Fruit fly (Drosophila melanogaster) whole organism, embryonic: ENCODE data around the gene Eip75B.

Experiments used
- Abd-B ChIP-seq: fragments of 200-800 bp; sonication (Bioruptor generic); optimal IDR thresholded peaks from 2 replicates; lab custom pipeline; 2018; ENCODE audit warnings: missing biosample characterization, mild to moderate bottlenecking, missing genetic modification characterization, moderate library complexity
- Ada2b ChIP-seq: fragments of 200-800 bp; sonication (Bioruptor generic); IDR thresholded peaks from 2 replicates; pipeline ENCODE4 v1.3.6; 2022; ENCODE audit warnings: missing biosample characterization, missing genetic modification characterization
- Bgb ChIP-seq: fragments of 200-800 bp; sonication (Bioruptor generic); IDR thresholded peaks from 2 replicates; pipeline ENCODE4 v1.3.6; 2022; ENCODE audit warnings: missing biosample characterization, missing genetic modification characterization; ENCODE audit not compliant: partially characterized antibody
- CG10274 ChIP-seq: fragments of 200-800 bp; sonication (Bioruptor generic); optimal IDR thresholded peaks from 3 replicates; lab custom pipeline; 2017; ENCODE audit warnings: missing biosample characterization, mild to moderate bottlenecking, missing genetic modification characterization
- CG10959 ChIP-seq: fragments of 200-800 bp; sonication (Bioruptor generic); IDR thresholded peaks from 2 replicates; pipeline ENCODE4 v1.3.6; 2022; ENCODE audit warnings: missing biosample characterization, missing genetic modification characterization
- CG11560 ChIP-seq: fragments of 200-800 bp; sonication (Bioruptor generic); IDR thresholded peaks from 3 replicates; pipeline ENCODE4 v1.3.6; 2022; ENCODE audit warnings: missing biosample characterization, missing genetic modification characterization
- CG12155 ChIP-seq: fragments of 200-800 bp; sonication (Bioruptor generic); optimal IDR thresholded peaks from 3 replicates; lab custom pipeline; 2016; ENCODE audit warnings: missing biosample characterization, missing genetic modification characterization
- CG12219 ChIP-seq: fragments of 200-800 bp; sonication (Bioruptor generic); optimal IDR thresholded peaks from 3 replicates; lab custom pipeline; 2018; ENCODE audit warnings: missing biosample characterization, mild to moderate bottlenecking, missing genetic modification characterization
- CG13894 ChIP-seq: fragments of 200-800 bp; sonication (Bioruptor generic); optimal IDR thresholded peaks from 3 replicates; lab custom pipeline; 2018; ENCODE audit warnings: missing biosample characterization, mild to moderate bottlenecking, missing genetic modification characterization, moderate library complexity
- CG15269 ChIP-seq: fragments of 200-800 bp; sonication (Bioruptor generic); optimal IDR thresholded peaks from 2 replicates; lab custom pipeline; 2018; ENCODE audit warnings: missing biosample characterization, mild to moderate bottlenecking, missing genetic modification characterization, moderate library complexity
- CG16779 ChIP-seq: fragments of 200-800 bp; sonication (Bioruptor generic); IDR thresholded peaks from 2 replicates; pipeline ENCODE4 v1.3.6; 2022; ENCODE audit warnings: missing biosample characterization, missing genetic modification characterization
- CG17361 ChIP-seq: fragments of 200-800 bp; sonication (Bioruptor generic); IDR thresholded peaks from 3 replicates; pipeline ENCODE4 v1.3.6; 2022; ENCODE audit warnings: missing biosample characterization, missing genetic modification characterization
- CG18619 ChIP-seq: fragments of 200-800 bp; sonication (Bioruptor generic); optimal IDR thresholded peaks from 3 replicates; lab custom pipeline; 2017; ENCODE audit warnings: missing biosample characterization, mild to moderate bottlenecking, missing genetic modification characterization
- CG3065 ChIP-seq: fragments of 200-800 bp; sonication (Bioruptor generic); optimal IDR thresholded peaks from 2 replicates; lab custom pipeline; 2016; ENCODE audit warnings: missing biosample characterization, missing genetic modification characterization
- CG31224 ChIP-seq: fragments of 200-800 bp; sonication (Bioruptor generic); IDR thresholded peaks from 2 replicates; pipeline ENCODE4 v1.3.6; 2022; ENCODE audit warnings: missing biosample characterization, missing genetic modification characterization
- CG31388 ChIP-seq: fragments of 200-800 bp; sonication (Bioruptor generic); optimal IDR thresholded peaks from 2 replicates; lab custom pipeline; 2016; ENCODE audit warnings: missing biosample characterization, missing genetic modification characterization
- CG4424 ChIP-seq: fragments of 200-800 bp; sonication (Bioruptor generic); optimal IDR thresholded peaks from 3 replicates; lab custom pipeline; 2016; ENCODE audit warnings: missing biosample characterization, missing genetic modification characterization
- CG5180 ChIP-seq: fragments of 200-800 bp; sonication (Bioruptor generic); optimal IDR thresholded peaks from 3 replicates; lab custom pipeline; 2017; ENCODE audit warnings: missing biosample characterization, missing genetic modification characterization, mild to moderate bottlenecking, moderate library complexity, missing genetic modification reagents
- CG6689 ChIP-seq: fragments of 200-800 bp; sonication (Bioruptor generic); IDR thresholded peaks from 2 replicates; pipeline ENCODE4 v1.3.6; 2022; ENCODE audit warnings: missing biosample characterization, missing genetic modification characterization
- CG7556 ChIP-seq: fragments of 200-800 bp; sonication (Bioruptor generic); optimal IDR thresholded peaks from 2 replicates; lab custom pipeline; 2017; ENCODE audit warnings: missing biosample characterization, mild to moderate bottlenecking, missing genetic modification characterization
- CG7745 ChIP-seq: fragments of 200-800 bp; sonication (Bioruptor generic); optimal IDR thresholded peaks from 2 replicates; lab custom pipeline; 2018; ENCODE audit warnings: missing biosample characterization, mild to moderate bottlenecking, missing genetic modification characterization, moderate library complexity
- CG8290 ChIP-seq, 3 experiments: fragments of 200-800 bp; sonication (Bioruptor generic); optimal IDR thresholded peaks; 2 replicates each; lab custom pipeline; 2016 to 2019; ENCODE audit warnings: missing biosample characterization in 3 of 3, missing genetic modification characterization in 3 of 3, mild to moderate bottlenecking in 2 of 3, moderate library complexity in 1 of 3
- CG9437 ChIP-seq: fragments of 200-800 bp; sonication (Bioruptor generic); optimal IDR thresholded peaks from 2 replicates; lab custom pipeline; 2018; ENCODE audit warnings: missing biosample characterization, mild to moderate bottlenecking, missing genetic modification characterization
- CG9797 ChIP-seq: fragments of 200-800 bp; sonication (Bioruptor generic); optimal IDR thresholded peaks from 3 replicates; lab custom pipeline; 2018; ENCODE audit warnings: missing biosample characterization, mild to moderate bottlenecking, missing genetic modification characterization
- ERR ChIP-seq: fragments of 200-800 bp; sonication (Bioruptor generic); optimal IDR thresholded peaks from 2 replicates; lab custom pipeline; 2016; ENCODE audit warnings: missing biosample characterization, missing genetic modification characterization
- Gug ChIP-seq: fragments of 200-800 bp; sonication (Bioruptor generic); IDR thresholded peaks from 4 replicates; pipeline ENCODE4 v1.3.6; 2022; ENCODE audit warnings: missing biosample characterization, missing genetic modification characterization
- H2.0 ChIP-seq: fragments of 200-800 bp; sonication (Bioruptor generic); IDR thresholded peaks from 2 replicates; pipeline ENCODE4 v1.3.6; 2022; ENCODE audit warnings: missing biosample characterization, missing genetic modification characterization
- Hr3 ChIP-seq: fragments of 200-800 bp; sonication (Bioruptor generic); optimal IDR thresholded peaks from 3 replicates; lab custom pipeline; 2016; ENCODE audit warnings: missing biosample characterization, missing genetic modification characterization
- Hsf ChIP-seq: fragments of 200-800 bp; sonication (Bioruptor generic); optimal IDR thresholded peaks from 3 replicates; lab custom pipeline; 2016; ENCODE audit warnings: missing biosample characterization, missing genetic modification characterization
- Mad ChIP-seq: fragments of 200-800 bp; sonication (Bioruptor generic); optimal IDR thresholded peaks from 2 replicates; lab custom pipeline; 2016; ENCODE audit warnings: missing biosample characterization, missing genetic modification characterization
- NC2α ChIP-seq: fragments of 200-800 bp; sonication (Bioruptor generic); optimal IDR thresholded peaks from 2 replicates; lab custom pipeline; 2016; ENCODE audit warnings: missing biosample characterization, missing genetic modification characterization
- Xrp1 ChIP-seq: fragments of 200-800 bp; sonication (Bioruptor generic); IDR thresholded peaks from 2 replicates; pipeline ENCODE4 v1.3.6; 2022; ENCODE audit warnings: missing biosample characterization, missing genetic modification characterization
- az2 ChIP-seq: fragments of 200-800 bp; sonication (Bioruptor generic); optimal IDR thresholded peaks from 3 replicates; lab custom pipeline; 2016; ENCODE audit warnings: missing biosample characterization, missing genetic modification characterization
- caup ChIP-seq: fragments of 200-800 bp; sonication (Bioruptor generic); optimal IDR thresholded peaks from 3 replicates; lab custom pipeline; 2017; ENCODE audit warnings: missing biosample characterization, mild to moderate bottlenecking, missing genetic modification characterization, moderate library complexity; ENCODE audit not compliant: severe bottlenecking
- chif ChIP-seq, 2 experiments: fragments of 200-800 bp; sonication (Bioruptor generic); optimal IDR thresholded peaks; 3 replicates each; lab custom pipeline; 2016; ENCODE audit warnings: missing biosample characterization in 2 of 2, missing genetic modification characterization in 2 of 2
- eyg ChIP-seq: fragments of 200-800 bp; sonication (Bioruptor generic); optimal IDR thresholded peaks from 3 replicates; lab custom pipeline; 2016; ENCODE audit warnings: missing biosample characterization, missing genetic modification characterization
- fd96Cb ChIP-seq: fragments of 200-800 bp; sonication (Bioruptor generic); optimal IDR thresholded peaks from 2 replicates; lab custom pipeline; 2018; ENCODE audit warnings: missing biosample characterization, mild to moderate bottlenecking, missing genetic modification characterization, moderate library complexity
- grn ChIP-seq: fragments of 200-800 bp; sonication (Bioruptor generic); optimal IDR thresholded peaks from 3 replicates; lab custom pipeline; 2017; ENCODE audit warnings: missing biosample characterization, missing genetic modification characterization
- hkb ChIP-seq, 2 experiments: fragments of 200-800 bp in 1 of 2; fragments of >200 bp in 1 of 2; sonication (Bioruptor generic) in 1 of 2; IDR thresholded peaks in 1 of 2; optimal IDR thresholded peaks in 1 of 2; 2 replicates each; pipeline versions ENCODE4 v1.3.6 to Lab custom; 2017 to 2022; ENCODE audit warnings: missing biosample characterization in 1 of 2, missing genetic modification characterization in 1 of 2
- inv ChIP-seq: fragments of 200-800 bp; sonication (Bioruptor generic); IDR thresholded peaks from 2 replicates; pipeline ENCODE4 v1.3.6; 2022; ENCODE audit warnings: missing biosample characterization, missing genetic modification characterization; ENCODE audit not compliant: partially characterized antibody
- lmd ChIP-seq: fragments of 200-800 bp; sonication (Bioruptor generic); IDR thresholded peaks from 2 replicates; pipeline ENCODE4 v1.3.6; 2022; ENCODE audit warnings: missing biosample characterization, missing genetic modification characterization
- org-1 ChIP-seq: fragments of 200-800 bp; sonication (Bioruptor generic); optimal IDR thresholded peaks from 2 replicates; lab custom pipeline; 2017; ENCODE audit warnings: missing biosample characterization, missing genetic modification characterization
- otp ChIP-seq: fragments of 200-800 bp; sonication (Bioruptor generic); IDR thresholded peaks from 3 replicates; pipeline ENCODE4, ENCODE4 v1.3.6; 2022; ENCODE audit warnings: missing biosample characterization, missing genetic modification characterization
- prd ChIP-seq, 3 experiments: fragments of >200 bp in 2 of 3; fragments of 200-800 bp in 1 of 3; sonication (Bioruptor generic) in 1 of 3; optimal IDR thresholded peaks in 2 of 3; IDR thresholded peaks in 1 of 3; 2 replicates in 2 of 3; 3 replicates in 1 of 3; pipeline versions ENCODE4 v1.3.6 to Lab custom; 2017 to 2022; ENCODE audit warnings: missing biosample characterization in 1 of 3, missing genetic modification characterization in 1 of 3
- pzg ChIP-seq: fragments of 200-800 bp; sonication (Bioruptor generic); optimal IDR thresholded peaks from 3 replicates; lab custom pipeline; 2018; ENCODE audit warnings: missing biosample characterization, mild to moderate bottlenecking, missing genetic modification characterization, moderate library complexity
- ranshi ChIP-seq: fragments of 200-800 bp; sonication (Bioruptor generic); IDR thresholded peaks from 2 replicates; pipeline ENCODE4 v1.3.6; 2022; ENCODE audit warnings: missing biosample characterization, missing genetic modification characterization
- stc ChIP-seq: fragments of 200-800 bp; sonication (Bioruptor generic); IDR thresholded peaks from 2 replicates; pipeline ENCODE4 v1.3.6; 2022; ENCODE audit warnings: missing biosample characterization, missing genetic modification characterization
- tio ChIP-seq: fragments of 200-800 bp; sonication (Bioruptor generic); optimal IDR thresholded peaks from 2 replicates; lab custom pipeline; 2017; ENCODE audit warnings: missing biosample characterization, missing genetic modification characterization, inconsistent platforms
- yki ChIP-seq: fragments of >200 bp; optimal IDR thresholded peaks from 3 replicates; lab custom pipeline; 2018
- zen ChIP-seq: fragments of 200-800 bp; sonication (Bioruptor generic); optimal IDR thresholded peaks from 3 replicates; lab custom pipeline; 2018; ENCODE audit warnings: missing biosample characterization, mild to moderate bottlenecking, missing genetic modification characterization, moderate library complexity

The Eip75B gene

dm6 chr3L:17978468-17978875 is 86.0 kb downstream of the Eip75B start (continued):
- TF ChIP-seq prd (optimal IDR thresholded peaks at IDR 0.05; lab: Kevin White, UChicago) (no peak), prd (GFP tag; IDR thresholded peaks at IDR 0.05; lab: Robert Waterston, UW) (peak; percentile 36; the same call in 1 of the 3 replicates), NC2α (no peak), eyg (GFP tag; lab: Kevin White, UChicago) (no peak), CG9797 (GFP tag; lab: Kevin White, UChicago) (no peak), Abd-B (GFP tag; lab: Kevin White, UChicago) (peak; percentile 30), CG3065 (GFP tag; lab: Kevin White, UChicago) (no peak), Ada2b (no peak), org-1 (peak; percentile 8), Hr3 (GFP tag; lab: Kevin White, UChicago) (peak; percentile 11), caup (GFP tag; lab: Kevin White, UChicago) (no peak), CG5180 (no peak), stc (GFP tag; lab: Robert Waterston, UW) (0 out of 2 replicates have a peak, but pooled peaks have one; percentile 20), Gug (GFP tag; lab: Robert Waterston, UW) (no peak), CG9437 (peak; percentile 27), CG16779 (GFP tag; lab: Robert Waterston, UW) (no peak), CG4424 (GFP tag; lab: Kevin White, UChicago) (peak; percentile 37), CG12155 (GFP tag; lab: Kevin White, UChicago) (no peak), grn (no peak), az2 (GFP tag; lab: Kevin White, UChicago) (peak; percentile 51), CG6689 (peak; percentile 37; the same call in 1 of the 2 replicates), Hsf (GFP tag; lab: Kevin White, UChicago) (peak; percentile 25), ranshi (GFP tag; lab: Robert Waterston, UW) (no peak), CG7556 (GFP tag; lab: Kevin White, UChicago) (no peak), zen (tag; lab: Kevin White, UChicago) (peak; percentile 6), yki (lab: Kevin White, UChicago) (no peak), fd96Cb (tag; lab: Kevin White, UChicago) (peak; percentile 54), ERR (GFP tag; lab: Kevin White, UChicago) (no peak), chif (GFP tag; optimal IDR thresholded peaks at IDR 0.05; lab: Kevin White, UChicago) (peak in 1 of 2 experiments; percentile 1), CG11560 (tag; lab: Robert Waterston, UW) (no peak), CG12219 (GFP tag; lab: Kevin White, UChicago) (no peak), CG8290 (GFP tag; optimal IDR thresholded peaks at IDR 0.05; lab: Kevin White, UChicago) (no peak), CG8290 (tag; optimal IDR thresholded peaks at IDR 0.05; lab: Kevin White, UChicago) (no peak), CG31388 (GFP tag; lab: Kevin White, UChicago) (no peak), hkb (optimal IDR thresholded peaks at IDR 0.05; lab: Kevin White, UChicago) (no peak), hkb (GFP tag; IDR thresholded peaks at IDR 0.05; lab: Robert Waterston, UW) (no peak), pzg (GFP tag; lab: Kevin White, UChicago) (no peak), Bgb (no peak), tio (no peak), CG17361 (GFP tag; lab: Robert Waterston, UW) (peak; percentile 71), otp (no peak), CG18619 (GFP tag; lab: Kevin White, UChicago) (no peak), lmd (peak; percentile 35; the same call in 1 of the 2 replicates), CG31224 (GFP tag; lab: Robert Waterston, UW) (no peak), Xrp1 (GFP tag; lab: Robert Waterston, UW) (peak; percentile 30; the same call in 1 of the 2 replicates), CG15269 (no peak), CG13894 (tag; lab: Kevin White, UChicago) (no peak), Mad (GFP tag; lab: Kevin White, UChicago) (no peak), CG7745 (tag; lab: Kevin White, UChicago) (no peak), CG10274 (GFP tag; lab: Kevin White, UChicago) (no peak), H2.0 (GFP tag; lab: Robert Waterston, UW) (no peak), inv (GFP tag; lab: Robert Waterston, UW) (no peak), CG10959 (GFP tag; lab: Robert Waterston, UW) (no peak)
